Worm (Caenorhabditis elegans) whole organism, midembryonic: Measurements from ENCODE around the gene nhr-38.

Experiments used
- T22C8.4 ChIP-seq: fragments of 200-800 bp; sonication (Bioruptor generic); IDR thresholded peaks from 2 replicates; pipeline ENCODE4 v1.3.6; 2022; ENCODE audit warnings: missing genetic modification characterization, missing compliant biosample characterization
- cog-1 ChIP-seq: sonication (generic microtip); optimal IDR thresholded peaks from 2 replicates; lab custom pipeline; 2016; ENCODE audit warnings: missing genetic modification characterization, missing compliant biosample characterization
- flt-1 ChIP-seq: fragments of 200-800 bp; sonication (Bioruptor generic); IDR thresholded peaks from 2 replicates; pipeline ENCODE4 v1.3.6; 2022; ENCODE audit warnings: missing genetic modification characterization, missing compliant biosample characterization
- klf-2 ChIP-seq: fragments of 200-800 bp; sonication (Bioruptor generic); conservative IDR thresholded peaks from 2 replicates; pipeline ENCODE4 v1.3.6; 2022; ENCODE audit warnings: missing genetic modification reagents, missing genetic modification characterization, missing compliant biosample characterization
- ref-1 ChIP-seq: fragments of 200-800 bp; sonication (Bioruptor generic); conservative IDR thresholded peaks from 2 replicates; pipeline ENCODE4 v1.3.6; 2022; ENCODE audit warnings: missing genetic modification reagents, missing genetic modification characterization, missing compliant biosample characterization
- tab-1 ChIP-seq: fragments of 200-800 bp; sonication (Bioruptor generic); IDR thresholded peaks from 2 replicates; pipeline ENCODE4 v1.3.6; 2022; ENCODE audit warnings: missing genetic modification characterization, missing compliant biosample characterization
- ztf-29 ChIP-seq: fragments of 200-800 bp; sonication (Bioruptor generic); IDR thresholded peaks from 2 replicates; pipeline ENCODE4 v1.3.6; 2022; ENCODE audit warnings: missing genetic modification reagents, missing genetic modification characterization, missing compliant biosample characterization

DNA sequence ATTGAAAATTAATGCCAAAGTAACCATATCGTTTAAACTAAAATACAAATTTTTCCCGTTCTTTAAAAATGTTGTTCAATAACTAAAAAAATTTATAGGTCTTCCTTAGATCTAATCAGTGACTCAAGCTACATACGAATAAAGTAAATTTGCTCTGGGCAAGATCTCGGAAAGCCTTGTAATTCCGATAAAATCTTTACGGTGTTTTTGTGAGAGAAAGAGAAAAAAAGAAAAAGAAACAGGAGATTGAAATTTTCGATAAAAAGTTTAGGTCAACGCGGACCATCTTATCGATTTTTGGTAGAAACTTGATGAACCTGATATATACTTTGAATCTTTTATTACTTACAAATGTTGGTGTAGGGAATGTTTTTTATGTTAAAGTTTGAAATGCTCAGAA, 13.2 kb downstream of the nhr-38 start:
- no peak for TF ChIP-seq ztf-29 (GFP tag; lab: Robert Waterston, UW)
- no peak for TF ChIP-seq tab-1 (GFP tag; lab: Robert Waterston, UW)
- no peak for TF ChIP-seq flt-1 (GFP tag; lab: Robert Waterston, UW)
- TF ChIP-seq cog-1 (tag; lab: Kevin White, UChicago), result no peak
- no peak for TF ChIP-seq ref-1
- TF ChIP-seq T22C8.4, result no peak
- no peak for TF ChIP-seq klf-2 (GFP tag; lab: Robert Waterston, UW)
